Worm (Caenorhabditis elegans) whole organism, L3 larva: Measurements from ENCODE around the gene F26D11.2.

Experiments used
- R02D3.7 ChIP-seq: fragments of 150-350 bp; optimal IDR thresholded peaks from 2 replicates; lab custom pipeline; 2014; ENCODE audit warnings: missing biosample characterization, missing genetic modification characterization
- ZK546.5 ChIP-seq: sonication (generic microtip); optimal IDR thresholded peaks from 2 replicates; lab custom pipeline; 2017; ENCODE audit warnings: missing biosample characterization, missing genetic modification characterization
- ama-1 ChIP-seq: fragments of 150-350 bp; optimal IDR thresholded peaks from 2 replicates; lab custom pipeline; 2018
- ceh-16 ChIP-seq: sonication (generic microtip); optimal IDR thresholded peaks from 2 replicates; lab custom pipeline; 2017; ENCODE audit warnings: missing biosample characterization, missing genetic modification characterization
- ceh-28 ChIP-seq: fragments of 150-350 bp; optimal IDR thresholded peaks from 2 replicates; lab custom pipeline; 2014; ENCODE audit warnings: missing biosample characterization, missing genetic modification reagents, missing genetic modification characterization
- ceh-82 ChIP-seq: fragments of 150-350 bp; optimal IDR thresholded peaks from 2 replicates; lab custom pipeline; 2014; ENCODE audit warnings: missing biosample characterization, missing genetic modification characterization
- daf-12 ChIP-seq: fragments of 150-350 bp; optimal IDR thresholded peaks from 2 replicates; lab custom pipeline; 2014; ENCODE audit warnings: missing biosample characterization, missing genetic modification reagents, missing genetic modification characterization
- egl-5 ChIP-seq: fragments of 150-350 bp; optimal IDR thresholded peaks from 2 replicates; lab custom pipeline; 2017; ENCODE audit warnings: missing biosample characterization, missing genetic modification reagents, missing genetic modification characterization, inconsistent platforms
- elt-2 ChIP-seq: sonication (generic microtip); optimal IDR thresholded peaks from 2 replicates; lab custom pipeline; 2016; ENCODE audit warnings: missing genetic modification reagents, mild to moderate bottlenecking, missing genetic modification characterization, missing compliant biosample characterization
- elt-3 ChIP-seq, 3 experiments: fragments of 150-350 bp in 1 of 3; sonication (generic microtip) in 2 of 3; optimal IDR thresholded peaks; 2 replicates in 2 of 3; 4 replicates in 1 of 3; lab custom pipeline; 2014 to 2017; ENCODE audit warnings: missing biosample characterization in 3 of 3, missing genetic modification characterization in 3 of 3
- fkh-10 ChIP-seq: sonication (generic microtip); optimal IDR thresholded peaks from 2 replicates; lab custom pipeline; 2017; ENCODE audit warnings: missing biosample characterization, missing genetic modification reagents, missing genetic modification characterization
- fkh-2 ChIP-seq: fragments of 150-350 bp; optimal IDR thresholded peaks from 2 replicates; lab custom pipeline; 2014; ENCODE audit warnings: missing biosample characterization, missing genetic modification reagents, missing genetic modification characterization
- hmg-11 ChIP-seq: sonication (generic microtip); optimal IDR thresholded peaks from 2 replicates; lab custom pipeline; 2016; ENCODE audit warnings: missing genetic modification characterization, missing compliant biosample characterization
- jun-1 ChIP-seq: fragments of 150-350 bp; optimal IDR thresholded peaks from 2 replicates; lab custom pipeline; 2014; ENCODE audit warnings: missing biosample characterization, missing genetic modification reagents, missing genetic modification characterization
- lin-39 ChIP-seq: fragments of 150-350 bp; optimal IDR thresholded peaks from 2 replicates; lab custom pipeline; 2018; ENCODE audit warnings: missing biosample characterization, missing genetic modification reagents, missing genetic modification characterization
- lsy-12 ChIP-seq: sonication (generic microtip); optimal IDR thresholded peaks from 2 replicates; lab custom pipeline; 2016; ENCODE audit warnings: mild to moderate bottlenecking, missing genetic modification characterization, missing compliant biosample characterization
- mdl-1 ChIP-seq: fragments of 150-350 bp; optimal IDR thresholded peaks from 2 replicates; lab custom pipeline; 2014; ENCODE audit warnings: missing biosample characterization, missing genetic modification characterization
- nfya-1 ChIP-seq: sonication (generic microtip); optimal IDR thresholded peaks from 2 replicates; lab custom pipeline; 2017; ENCODE audit warnings: missing genetic modification characterization, mild to moderate bottlenecking, missing compliant biosample characterization, antibody characterized with exemption, moderate library complexity; ENCODE audit not compliant: insufficient read depth
- nhr-237 ChIP-seq: fragments of 150-350 bp; optimal IDR thresholded peaks from 2 replicates; lab custom pipeline; 2014; ENCODE audit warnings: missing biosample characterization, missing genetic modification characterization
- nhr-25 ChIP-seq: sonication (generic microtip); optimal IDR thresholded peaks from 2 replicates; lab custom pipeline; 2017; ENCODE audit warnings: missing biosample characterization, missing genetic modification characterization
- nhr-28 ChIP-seq: fragments of 150-350 bp; optimal IDR thresholded peaks from 2 replicates; lab custom pipeline; 2014; ENCODE audit warnings: missing biosample characterization, missing genetic modification characterization
- nhr-43 ChIP-seq: sonication (generic microtip); optimal IDR thresholded peaks from 2 replicates; lab custom pipeline; 2016; ENCODE audit warnings: mild to moderate bottlenecking, missing genetic modification characterization, missing compliant biosample characterization; ENCODE audit not compliant: poor library complexity, severe bottlenecking
- nhr-67 ChIP-seq: fragments of 150-350 bp; optimal IDR thresholded peaks from 2 replicates; lab custom pipeline; 2014; ENCODE audit warnings: missing biosample characterization, missing genetic modification characterization
- nhr-76 ChIP-seq: fragments of 150-350 bp; sonication (generic microtip); optimal IDR thresholded peaks from 5 replicates; lab custom pipeline; 2014; ENCODE audit warnings: missing biosample characterization, missing genetic modification characterization
- nhr-77 ChIP-seq: fragments of 150-350 bp; optimal IDR thresholded peaks from 2 replicates; lab custom pipeline; 2014; ENCODE audit warnings: missing biosample characterization, missing genetic modification characterization
- pha-4 ChIP-seq: fragments of 150-350 bp; optimal IDR thresholded peaks from 2 replicates; lab custom pipeline; 2014; ENCODE audit warnings: missing biosample characterization, missing genetic modification reagents, missing genetic modification characterization
- pqm-1 ChIP-seq: fragments of 150-350 bp; optimal IDR thresholded peaks from 2 replicates; lab custom pipeline; 2017; ENCODE audit warnings: missing biosample characterization, missing genetic modification characterization, inconsistent platforms
- sea-2 ChIP-seq: fragments of 150-350 bp; sonication (generic microtip); optimal IDR thresholded peaks from 4 replicates; lab custom pipeline; 2014; ENCODE audit warnings: missing biosample characterization, missing genetic modification reagents, missing genetic modification characterization
- skn-1 ChIP-seq: fragments of 150-350 bp; optimal IDR thresholded peaks from 2 replicates; lab custom pipeline; 2014; ENCODE audit warnings: missing biosample characterization, missing genetic modification characterization
- snpc-4 ChIP-seq: fragments of 150-350 bp; optimal IDR thresholded peaks from 2 replicates; lab custom pipeline; 2014; ENCODE audit warnings: missing biosample characterization, missing genetic modification characterization
- tbx-2 ChIP-seq: sonication (generic microtip); optimal IDR thresholded peaks from 2 replicates; lab custom pipeline; 2016; ENCODE audit warnings: mild to moderate bottlenecking, missing genetic modification characterization, missing compliant biosample characterization
- unc-39 ChIP-seq: sonication (generic microtip); optimal IDR thresholded peaks from 4 replicates; lab custom pipeline; 2017; ENCODE audit warnings: missing biosample characterization, missing genetic modification characterization
- unc-62 ChIP-seq: fragments of 150-350 bp; sonication (generic microtip); optimal IDR thresholded peaks from 4 replicates; lab custom pipeline; 2014; ENCODE audit warnings: missing biosample characterization, missing genetic modification reagents, missing genetic modification characterization
- zag-1 ChIP-seq: fragments of 150-350 bp; optimal IDR thresholded peaks from 2 replicates; lab custom pipeline; 2014; ENCODE audit warnings: missing biosample characterization, missing genetic modification characterization
- ztf-4 ChIP-seq: fragments of 150-350 bp; optimal IDR thresholded peaks from 2 replicates; lab custom pipeline; 2014; ENCODE audit warnings: missing biosample characterization, missing genetic modification characterization

F26D11.2 gene

ce11 chrV:7956218-7956617, 2.9 kb upstream of the F26D11.2 start, which contains the start of gene pals-34:
Gene pals-34 (minus strand): TSS chrV:7956497.
- TF ChIP-seq skn-1 (tag; lab: Kevin White, UChicago) (no peak), pha-4 (no peak), elt-3 (tag; optimal IDR thresholded peaks at IDR 0.05; lab: Kevin White, UChicago) (no peak), R02D3.7 (tag; lab: Kevin White, UChicago) (no peak), mdl-1 (no peak), nhr-67 (tag; lab: Kevin White, UChicago) (no peak), snpc-4 (no peak), ZK546.5 (tag; lab: Kevin White, UChicago) (no peak), zag-1 (tag; lab: Kevin White, UChicago) (no peak), nhr-28 (tag; lab: Kevin White, UChicago) (no peak), elt-2 (tag; lab: Kevin White, UChicago) (peak; percentile 25), pqm-1 (tag; lab: Kevin White, UChicago) (peak; percentile 47), daf-12 (no peak), ceh-82 (tag; lab: Kevin White, UChicago) (no peak), fkh-10 (GFP tag; lab: Kevin White, UChicago) (no peak), ama-1 (no peak), egl-5 (tag; lab: Kevin White, UChicago) (no peak), nhr-237 (tag; lab: Kevin White, UChicago) (no peak)

ce11 chrV:7964429-7964828, 5.4 kb downstream of the F26D11.2 start:
- TF ChIP-seq lsy-12 (tag; lab: Kevin White, UChicago): no peak
- no peak for TF ChIP-seq nhr-25
- TF ChIP-seq ztf-4 (tag; lab: Kevin White, UChicago): no peak
- no peak for TF ChIP-seq tbx-2 (tag; lab: Kevin White, UChicago)
- TF ChIP-seq jun-1: no peak
- no peak for TF ChIP-seq ceh-82 (tag; lab: Kevin White, UChicago)
- TF ChIP-seq unc-62 (GFP tag; lab: Kevin White, UChicago): no peak
- no peak for TF ChIP-seq zag-1 (tag; lab: Kevin White, UChicago)
- no peak for TF ChIP-seq nhr-43
- TF ChIP-seq ceh-28 (tag; lab: Kevin White, UChicago): no peak
- no peak for TF ChIP-seq elt-2 (tag; lab: Kevin White, UChicago)
- TF ChIP-seq nhr-67 (tag; lab: Kevin White, UChicago): no peak
- no peak for TF ChIP-seq nhr-237 (tag; lab: Kevin White, UChicago)
- TF ChIP-seq, all 47 proteins: peak for 0

DNA sequence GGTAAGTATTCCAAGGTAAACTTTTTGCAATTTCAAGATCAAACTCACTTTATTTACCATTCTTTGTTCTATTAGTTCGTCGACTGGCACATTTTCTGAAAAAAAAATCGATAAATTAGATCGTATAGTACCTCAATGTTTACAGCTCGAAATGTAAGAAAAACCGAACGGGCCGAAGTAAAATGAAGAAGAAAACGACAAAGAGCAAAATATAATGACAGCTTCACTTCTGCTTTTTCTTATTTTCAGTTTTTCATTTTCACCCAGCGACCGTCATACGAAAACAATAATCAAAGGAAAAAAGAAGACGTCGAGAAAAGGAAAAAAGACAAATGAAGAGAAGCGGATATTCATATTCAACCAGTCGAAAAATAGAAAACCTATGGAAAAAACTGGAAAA, 10.0 kb downstream of the F26D11.2 start, which contains the start of gene che-7:
che-7 (minus strand) TSS at position 101 of the 400 bp plus-strand sequence.
- peak; percentile 13 for TF ChIP-seq ceh-28 (tag; lab: Kevin White, UChicago)
- no peak for TF ChIP-seq sea-2 (GFP tag; lab: Kevin White, UChicago)
- no peak for TF ChIP-seq lin-39 (tag; lab: Kevin White, UChicago)
- TF ChIP-seq pqm-1 (tag; lab: Kevin White, UChicago): no peak

- TF ChIP-seq tbx-2 (tag; lab: Kevin White, UChicago): no peak
- no peak for TF ChIP-seq snpc-4
- no peak for TF ChIP-seq fkh-2
- no peak for TF ChIP-seq R02D3.7 (tag; lab: Kevin White, UChicago)
- no peak for TF ChIP-seq daf-12
- TF ChIP-seq nhr-76: no peak
- TF ChIP-seq ceh-82 (tag; lab: Kevin White, UChicago): no peak
- no peak for TF ChIP-seq ceh-16 (tag; lab: Kevin White, UChicago)
- no peak for TF ChIP-seq lin-39 (tag; lab: Kevin White, UChicago)
- no peak for TF ChIP-seq hmg-11
- no peak for TF ChIP-seq unc-39
- no peak for TF ChIP-seq nhr-77
- TF ChIP-seq lsy-12 (tag; lab: Kevin White, UChicago): no peak
- no peak for TF ChIP-seq elt-2 (tag; lab: Kevin White, UChicago)
Measured at ce11 chrV:7970519-7970918, 11.4 kb downstream of the F26D11.2 start.

ce11 chrV:7971376-7971775, 12.3 kb downstream of the F26D11.2 start:
- TF ChIP-seq ceh-28 (tag; lab: Kevin White, UChicago) (no peak), nfya-1 (tag; lab: Kevin White, UChicago) (no peak), pqm-1 (tag; lab: Kevin White, UChicago) (no peak), nhr-67 (tag; lab: Kevin White, UChicago) (no peak), unc-39 (no peak)
- TF ChIP-seq, all 47 proteins: peak for 0
